Worm (Caenorhabditis elegans): ENCODE results near the gene bgnt-1.5.

The bgnt-1.5 gene

ce11 chrX:13267230-13267629 lies 35.1 kb upstream of the bgnt-1.5 start, which contains the start of gene cyp-14A1:
TSS of gene cyp-14A1 (minus strand) at chrX:13267355.
- TF ChIP-seq fkh-10 (GFP tag; optimal IDR thresholded peaks at IDR 0.05) (no peak), tbx-2 (tag; optimal IDR thresholded peaks at IDR 0.05) (no peak), unc-3 (GFP tag; conservative IDR thresholded peaks at IDR 0.05) (no peak), unc-3 (tag; optimal IDR thresholded peaks at IDR 0.05) (no peak), ztf-16 (tag; optimal IDR thresholded peaks at IDR 0.05) (no peak), hlh-8 (tag; optimal IDR thresholded peaks at IDR 0.05) (no peak), C38D4.7 (GFP tag; optimal IDR thresholded peaks at IDR 0.05) (no peak), pax-1 (tag; optimal IDR thresholded peaks at IDR 0.05) (no peak), unc-86 (tag; optimal IDR thresholded peaks at IDR 0.05) (no peak), zip-5 (tag; optimal IDR thresholded peaks at IDR 0.05) (no peak), ceh-9 (tag; optimal IDR thresholded peaks at IDR 0.05) (no peak), ets-4 (tag; optimal IDR thresholded peaks at IDR 0.05) (no peak), elt-2 (tag; optimal IDR thresholded peaks at IDR 0.05) (no peak), pros-1 (tag; optimal IDR thresholded peaks at IDR 0.05) (no peak), fkh-6 (tag; optimal IDR thresholded peaks at IDR 0.05) (no peak)

- TF ChIP-seq ztf-16 (tag; optimal IDR thresholded peaks at IDR 0.05) (peak; percentile 76), ceh-14 (tag; optimal IDR thresholded peaks at IDR 0.05) (peak; percentile 84), pat-9 (tag; optimal IDR thresholded peaks at IDR 0.05) (peak; percentile 78), ceh-45 (GFP tag; IDR thresholded peaks at IDR 0.05) (peak; percentile 76), npax-4 (tag; optimal IDR thresholded peaks at IDR 0.05) (peak; percentile 52), sox-4 (tag; optimal IDR thresholded peaks at IDR 0.05) (peak; percentile 81), ceh-6 (GFP tag; optimal IDR thresholded peaks at IDR 0.05) (peak; percentile 63), syd-9 (tag; optimal IDR thresholded peaks at IDR 0.05) (peak; percentile 64), unc-55 (GFP tag; optimal IDR thresholded peaks at IDR 0.05) (no peak), ceh-30 (tag; optimal IDR thresholded peaks at IDR 0.05) (no peak), ceh-19 (GFP tag; optimal IDR thresholded peaks at IDR 0.05) (peak; percentile 86), ttx-3 (tag; optimal IDR thresholded peaks at IDR 0.05) (peak; percentile 73), C08G9.2 (tag; optimal IDR thresholded peaks at IDR 0.05) (peak; percentile 72), hlh-6 (tag; optimal IDR thresholded peaks at IDR 0.05) (peak; percentile 83), pqm-1 (tag; optimal IDR thresholded peaks at IDR 0.05) (peak; percentile 47), ceh-22 (tag; optimal IDR thresholded peaks at IDR 0.05) (no peak), dmd-4 (tag; optimal IDR thresholded peaks at IDR 0.05; ENCODE audit: borderline replicate concordance) (peak; percentile 79), pha-4 (tag; optimal IDR thresholded peaks at IDR 0.05) (no peak), hlh-30 (tag; optimal IDR thresholded peaks at IDR 0.05; ENCODE audit: insufficient read depth) (peak; percentile 12), pha-2 (tag; optimal IDR thresholded peaks at IDR 0.05) (peak; percentile 69), elt-2 (tag; optimal IDR thresholded peaks at IDR 0.05) (peak; percentile 69), K02D7.2 (tag; optimal IDR thresholded peaks at IDR 0.05) (peak; percentile 64), tbx-2 (tag; optimal IDR thresholded peaks at IDR 0.05) (peak; percentile 41), gmeb-2 (tag; optimal IDR thresholded peaks at IDR 0.05) (peak; percentile 81), elt-4 (tag; optimal IDR thresholded peaks at IDR 0.05) (no peak), ets-4 (tag; optimal IDR thresholded peaks at IDR 0.05) (peak; percentile 56), ceh-18 (tag; optimal IDR thresholded peaks at IDR 0.05) (peak; percentile 53), nhr-232 (tag; optimal IDR thresholded peaks at IDR 0.05) (peak; percentile 71), T23F11.4 (GFP tag; optimal IDR thresholded peaks at IDR 0.05) (peak; percentile 62), unc-86 (tag; optimal IDR thresholded peaks at IDR 0.05) (peak; percentile 78), fkh-10 (GFP tag; optimal IDR thresholded peaks at IDR 0.05) (no peak), pax-1 (tag; optimal IDR thresholded peaks at IDR 0.05) (no peak), ceh-9 (tag; optimal IDR thresholded peaks at IDR 0.05) (peak; percentile 25), lim-6 (tag; optimal IDR thresholded peaks at IDR 0.05) (no peak), ceh-24 (tag; optimal IDR thresholded peaks at IDR 0.05) (peak; percentile 60), unc-3 (GFP tag; conservative IDR thresholded peaks at IDR 0.05) (peak; percentile 87), unc-3 (tag; optimal IDR thresholded peaks at IDR 0.05) (peak; percentile 67), sdc-2 (tag; optimal IDR thresholded peaks at IDR 0.05) (peak; percentile 81), ahr-1 (tag; optimal IDR thresholded peaks at IDR 0.05) (peak; percentile 31), hlh-8 (tag; optimal IDR thresholded peaks at IDR 0.05) (peak; percentile 43), zip-5 (tag; optimal IDR thresholded peaks at IDR 0.05) (peak; percentile 43), mec-3 (tag; optimal IDR thresholded peaks at IDR 0.05; ENCODE audit: borderline replicate concordance) (no peak), lin-11 (tag; optimal IDR thresholded peaks at IDR 0.05) (peak; percentile 62), pros-1 (tag; optimal IDR thresholded peaks at IDR 0.05) (no peak), ceh-34 (tag; optimal IDR thresholded peaks at IDR 0.05) (peak; percentile 48), fkh-6 (tag; optimal IDR thresholded peaks at IDR 0.05) (peak; percentile 64), che-1 (tag; optimal IDR thresholded peaks at IDR 0.05) (peak; percentile 74), sox-2 (GFP tag; IDR thresholded peaks at IDR 0.05) (peak; percentile 68)
Observed at ce11 chrX:13264550-13264949, 32.4 kb upstream of the bgnt-1.5 start.

Data from whole organism, late embryonic.